Worm (Caenorhabditis elegans) whole organism, young adult: ENCODE measurements around the gene F27B3.8.

ENCODE experiments used
- B0035.1 ChIP-seq: sonication (generic microtip); optimal IDR thresholded peaks from 2 replicates; lab custom pipeline; 2016; ENCODE audit warnings: missing genetic modification characterization, mild to moderate bottlenecking, missing compliant biosample characterization, missing genotype, missing genetic modification reagents
- B0261.1 ChIP-seq: sonication (generic microtip); optimal IDR thresholded peaks from 2 replicates; lab custom pipeline; 2016; ENCODE audit warnings: mild to moderate bottlenecking, missing genetic modification characterization, moderate library complexity, missing compliant biosample characterization
- F23B12.7 ChIP-seq: sonication (generic microtip); optimal IDR thresholded peaks from 2 replicates; lab custom pipeline; 2017; ENCODE audit warnings: missing genetic modification characterization, mild to moderate bottlenecking, missing compliant biosample characterization, antibody characterized with exemption, moderate library complexity; ENCODE audit not compliant: insufficient read depth
- F33H1.4 ChIP-seq: fragments of 200-800 bp; sonication (Bioruptor generic); IDR thresholded peaks from 2 replicates; pipeline ENCODE4 v1.3.6; 2022; ENCODE audit warnings: missing genetic modification reagents, missing genetic modification characterization, missing compliant biosample characterization
- F49E8.2 ChIP-seq: sonication (generic microtip); optimal IDR thresholded peaks from 3 replicates; lab custom pipeline; 2017; ENCODE audit warnings: missing genetic modification characterization, mild to moderate bottlenecking, missing compliant biosample characterization, antibody characterized with exemption, moderate library complexity; ENCODE audit not compliant: insufficient read depth
- F55B11.4 ChIP-seq: sonication (generic microtip); optimal IDR thresholded peaks from 2 replicates; lab custom pipeline; 2016; ENCODE audit warnings: missing compliant biosample characterization, missing genetic modification characterization, borderline replicate concordance; ENCODE audit not compliant: insufficient read depth
- K11D2.4 ChIP-seq: fragments of 200-800 bp; sonication (Bioruptor generic); IDR thresholded peaks from 2 replicates; pipeline ENCODE4 v1.3.6; 2022; ENCODE audit warnings: missing genetic modification reagents, missing genetic modification characterization, missing compliant biosample characterization
- T07F8.4 ChIP-seq: sonication (generic microtip); optimal IDR thresholded peaks from 2 replicates; lab custom pipeline; 2016; ENCODE audit warnings: mild to moderate bottlenecking, missing genetic modification characterization, moderate library complexity, missing compliant biosample characterization
- ama-1 ChIP-seq, 3 experiments: fragments of 150-350 bp in 1 of 3; sonication (generic microtip) in 2 of 3; optimal IDR thresholded peaks; 2 replicates each; lab custom pipeline; 2014 to 2018; ENCODE audit warnings: missing biosample characterization in 2 of 3, missing genetic modification characterization in 2 of 3, missing genetic modification reagents in 2 of 3
- aptf-2 ChIP-seq: fragments of 200-800 bp; sonication (Bioruptor generic); conservative IDR thresholded peaks from 2 replicates; pipeline ENCODE4 v1.3.6; 2022; ENCODE audit warnings: missing genetic modification reagents, missing genetic modification characterization, missing compliant biosample characterization
- atf-7 ChIP-seq: sonication (generic microtip); optimal IDR thresholded peaks from 2 replicates; lab custom pipeline; 2017; ENCODE audit warnings: mild to moderate bottlenecking, missing genetic modification characterization, missing compliant biosample characterization
- athp-1 ChIP-seq: sonication (generic microtip); optimal IDR thresholded peaks from 2 replicates; lab custom pipeline; 2017; ENCODE audit warnings: mild to moderate bottlenecking, missing genetic modification characterization, missing compliant biosample characterization
- attf-3 ChIP-seq: fragments of 200-800 bp; sonication (Bioruptor generic); conservative IDR thresholded peaks from 2 replicates; pipeline ENCODE4 v1.3.6; 2022; ENCODE audit warnings: missing genetic modification reagents, missing genetic modification characterization, missing compliant biosample characterization
- attf-5 ChIP-seq: fragments of 200-800 bp; sonication (Bioruptor generic); optimal IDR thresholded peaks from 2 replicates; lab custom pipeline; 2018; ENCODE audit warnings: mild to moderate bottlenecking, missing genetic modification characterization, missing compliant biosample characterization
- attf-6 ChIP-seq: fragments of 200-800 bp; sonication (Bioruptor generic); IDR thresholded peaks from 2 replicates; pipeline ENCODE4 v1.3.6; 2022; ENCODE audit warnings: missing genetic modification reagents, missing genetic modification characterization, missing compliant biosample characterization
- cebp-1 ChIP-seq, 2 experiments: fragments of 200-800 bp in 1 of 2; sonication (Bioruptor generic) in 1 of 2; sonication (generic microtip) in 1 of 2; IDR thresholded peaks in 1 of 2; optimal IDR thresholded peaks in 1 of 2; 2 replicates each; pipeline versions ENCODE4 v1.3.6 to Lab custom; 2017 to 2022; ENCODE audit warnings: missing compliant biosample characterization in 2 of 2, missing genetic modification characterization in 2 of 2, mild to moderate bottlenecking in 1 of 2, missing genetic modification reagents in 1 of 2, moderate library complexity in 1 of 2
- cebp-2 ChIP-seq: fragments of 200-800 bp; sonication (Bioruptor generic); IDR thresholded peaks from 2 replicates; pipeline ENCODE4 v1.3.6; 2022; ENCODE audit warnings: missing genetic modification characterization, missing compliant biosample characterization
- ceh-27 ChIP-seq: fragments of 200-800 bp; sonication (Bioruptor generic); optimal IDR thresholded peaks from 2 replicates; lab custom pipeline; 2018; ENCODE audit warnings: mild to moderate bottlenecking, missing genetic modification characterization, moderate library complexity, missing compliant biosample characterization
- ceh-79 ChIP-seq: sonication (generic microtip); optimal IDR thresholded peaks from 2 replicates; lab custom pipeline; 2017; ENCODE audit warnings: mild to moderate bottlenecking, missing genetic modification characterization, missing compliant biosample characterization
- dox-1 ChIP-seq: fragments of 200-800 bp; sonication (Bioruptor generic); IDR thresholded peaks from 2 replicates; pipeline ENCODE4 v1.3.6; 2022; ENCODE audit warnings: missing genetic modification reagents, missing genetic modification characterization, missing compliant biosample characterization
- efl-1 ChIP-seq: fragments of 150-350 bp; optimal IDR thresholded peaks from 2 replicates; lab custom pipeline; 2014; ENCODE audit warnings: missing biosample characterization, missing genetic modification reagents, missing genetic modification characterization
- egl-44 ChIP-seq: fragments of 200-800 bp; sonication (Bioruptor generic); IDR thresholded peaks from 2 replicates; pipeline ENCODE4 v1.3.6; 2022; ENCODE audit warnings: missing genetic modification reagents, missing genetic modification characterization, missing compliant biosample characterization
- ets-4 ChIP-seq: fragments of 200-800 bp; sonication (Bioruptor generic); optimal IDR thresholded peaks from 2 replicates; lab custom pipeline; 2018; ENCODE audit warnings: mild to moderate bottlenecking, missing genetic modification characterization, missing compliant biosample characterization
- gei-17 ChIP-seq: fragments of 200-800 bp; sonication (Bioruptor generic); optimal IDR thresholded peaks from 2 replicates; lab custom pipeline; 2018; ENCODE audit warnings: mild to moderate bottlenecking, missing genetic modification characterization, missing compliant biosample characterization
- hlh-26 ChIP-seq: fragments of 200-800 bp; sonication (Bioruptor generic); conservative IDR thresholded peaks from 2 replicates; pipeline ENCODE4 v1.3.6; 2022; ENCODE audit warnings: missing genetic modification reagents, missing genetic modification characterization, missing compliant biosample characterization
- hmg-1.2 ChIP-seq: fragments of 200-800 bp; sonication (Bioruptor generic); IDR thresholded peaks from 2 replicates; pipeline ENCODE4 v1.3.6; 2022; ENCODE audit warnings: missing genetic modification reagents, missing genetic modification characterization, missing compliant biosample characterization
- hmg-20 ChIP-seq: fragments of 200-800 bp; sonication (Bioruptor generic); IDR thresholded peaks from 2 replicates; pipeline ENCODE4 v1.3.6; 2022; ENCODE audit warnings: missing genetic modification reagents, missing genetic modification characterization, missing compliant biosample characterization
- hrde-1 ChIP-seq: sonication (generic microtip); optimal IDR thresholded peaks from 2 replicates; lab custom pipeline; 2016; ENCODE audit warnings: missing genetic modification characterization, mild to moderate bottlenecking, missing compliant biosample characterization, moderate library complexity, missing genotype, missing genetic modification reagents, borderline replicate concordance
- let-607 ChIP-seq, 2 experiments: fragments of 200-800 bp in 1 of 2; sonication (Bioruptor generic) in 1 of 2; sonication (generic microtip) in 1 of 2; optimal IDR thresholded peaks; 2 replicates each; lab custom pipeline; 2016 to 2018; ENCODE audit warnings: mild to moderate bottlenecking in 2 of 2, missing compliant biosample characterization in 2 of 2, missing genetic modification characterization in 2 of 2, moderate library complexity in 2 of 2, missing genotype in 1 of 2
- lin-26 ChIP-seq: fragments of 200-800 bp; sonication (Bioruptor generic); IDR thresholded peaks from 2 replicates; pipeline ENCODE4 v1.3.6; 2022; ENCODE audit warnings: missing genetic modification reagents, missing genetic modification characterization, missing compliant biosample characterization
- lsl-1 ChIP-seq: fragments of 200-800 bp; sonication (Bioruptor generic); optimal IDR thresholded peaks from 2 replicates; lab custom pipeline; 2018; ENCODE audit warnings: mild to moderate bottlenecking, missing genetic modification characterization, moderate library complexity, missing compliant biosample characterization
- lsy-27 ChIP-seq: sonication (generic microtip); optimal IDR thresholded peaks from 2 replicates; lab custom pipeline; 2017; ENCODE audit warnings: missing genetic modification characterization, mild to moderate bottlenecking, missing compliant biosample characterization, antibody characterized with exemption, missing genotype, borderline replicate concordance; ENCODE audit not compliant: insufficient read depth
- madf-6 ChIP-seq: fragments of 200-800 bp; sonication (Bioruptor generic); IDR thresholded peaks from 2 replicates; pipeline ENCODE4 v1.3.6; 2022; ENCODE audit warnings: missing genetic modification reagents, missing genetic modification characterization, missing compliant biosample characterization
- mel-28 ChIP-seq: sonication (generic microtip); optimal IDR thresholded peaks from 2 replicates; lab custom pipeline; 2016; ENCODE audit warnings: borderline replicate concordance, mild to moderate bottlenecking, missing genetic modification characterization, missing compliant biosample characterization
- nfya-1 ChIP-seq: sonication (generic microtip); optimal IDR thresholded peaks from 2 replicates; lab custom pipeline; 2017; ENCODE audit warnings: antibody characterized with exemption, missing compliant biosample characterization, missing genetic modification characterization, borderline replicate concordance; ENCODE audit not compliant: insufficient read depth
- nhr-120 ChIP-seq: fragments of 200-800 bp; sonication (Bioruptor generic); IDR thresholded peaks from 2 replicates; pipeline ENCODE4 v1.3.6; 2022; ENCODE audit warnings: missing genetic modification characterization, missing compliant biosample characterization
- nhr-27 ChIP-seq: fragments of 200-800 bp; sonication (Bioruptor generic); optimal IDR thresholded peaks from 2 replicates; lab custom pipeline; 2018; ENCODE audit warnings: mild to moderate bottlenecking, missing genetic modification characterization, moderate library complexity, missing compliant biosample characterization
- nhr-80 ChIP-seq: sonication (generic microtip); optimal IDR thresholded peaks from 2 replicates; lab custom pipeline; 2016; ENCODE audit warnings: missing genetic modification characterization, missing compliant biosample characterization
- sdz-38 ChIP-seq: sonication (generic microtip); optimal IDR thresholded peaks from 2 replicates; lab custom pipeline; 2016; ENCODE audit warnings: missing genotype, missing genetic modification characterization, missing compliant biosample characterization
- sea-2 ChIP-seq: fragments of 200-800 bp; sonication (Bioruptor generic); IDR thresholded peaks from 2 replicates; pipeline ENCODE4 v1.3.6; 2022; ENCODE audit warnings: missing genetic modification characterization, missing compliant biosample characterization
- sptf-2 ChIP-seq: fragments of 200-800 bp; sonication (Bioruptor generic); optimal IDR thresholded peaks from 2 replicates; lab custom pipeline; 2018; ENCODE audit warnings: mild to moderate bottlenecking, missing genetic modification characterization, missing compliant biosample characterization
- tlf-1 ChIP-seq: fragments of 200-800 bp; sonication (Bioruptor generic); optimal IDR thresholded peaks from 2 replicates; lab custom pipeline; 2018; ENCODE audit warnings: mild to moderate bottlenecking, missing genetic modification characterization, missing compliant biosample characterization
- unc-130 ChIP-seq: sonication (generic microtip); optimal IDR thresholded peaks from 2 replicates; lab custom pipeline; 2016; ENCODE audit warnings: missing genetic modification reagents, missing genetic modification characterization, missing compliant biosample characterization
- unc-62 ChIP-seq: fragments of 150-350 bp; optimal IDR thresholded peaks from 2 replicates; lab custom pipeline; 2014; ENCODE audit warnings: missing biosample characterization, missing genetic modification reagents, missing genetic modification characterization
- zfh-2 ChIP-seq: fragments of 200-800 bp; sonication (Bioruptor generic); conservative IDR thresholded peaks from 2 replicates; pipeline ENCODE4 v1.3.6; 2022; ENCODE audit warnings: missing genetic modification reagents, missing genetic modification characterization, missing compliant biosample characterization
- ztf-18 ChIP-seq: sonication (generic microtip); optimal IDR thresholded peaks from 2 replicates; lab custom pipeline; 2016; ENCODE audit warnings: missing genotype, mild to moderate bottlenecking, missing genetic modification characterization, missing compliant biosample characterization
- ztf-3 ChIP-seq: fragments of 200-800 bp; sonication (Bioruptor generic); optimal IDR thresholded peaks from 2 replicates; lab custom pipeline; 2018; ENCODE audit warnings: mild to moderate bottlenecking, missing genetic modification characterization, missing compliant biosample characterization

F27B3.8 gene

DNA sequence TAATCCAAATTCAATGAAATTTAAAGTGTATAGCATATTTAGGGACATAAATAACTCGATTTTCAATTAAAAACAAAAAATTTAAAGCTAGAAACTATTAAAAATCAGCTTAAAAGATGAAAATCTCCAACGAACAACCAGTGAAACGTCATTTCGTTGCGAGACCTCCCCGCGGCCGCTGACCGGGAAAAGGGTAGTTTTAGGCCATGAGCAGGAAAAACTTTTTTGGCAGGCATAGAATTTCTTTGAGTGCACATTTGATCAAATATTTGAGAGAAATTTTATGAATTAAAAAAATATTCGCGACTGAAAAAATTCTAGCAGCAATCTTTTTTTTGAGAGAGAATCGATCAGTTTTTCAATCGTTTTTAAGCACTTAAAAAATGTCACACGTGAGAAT is 45.8 kb downstream of the F27B3.8 start:
- TF ChIP-seq nhr-27 (tag; lab: Kevin White, UChicago) (no peak), let-607 (tag; optimal IDR thresholded peaks at IDR 0.05; lab: Kevin White, UChicago) (peak; percentile 85 to 91), sdz-38 (tag; lab: Kevin White, UChicago) (no peak), attf-3 (no peak), F49E8.2 (tag; lab: Kevin White, UChicago) (no peak), cebp-2 (GFP tag; lab: Robert Waterston, UW) (no peak), athp-1 (tag; lab: Kevin White, UChicago) (no peak), attf-5 (peak; percentile 72), F23B12.7 (peak; percentile 42), ets-4 (GFP tag; lab: Kevin White, UChicago) (no peak), lin-26 (no peak), ceh-27 (peak; percentile 4), F55B11.4 (tag; lab: Kevin White, UChicago) (no peak), sea-2 (GFP tag; lab: Robert Waterston, UW) (no peak), nfya-1 (tag; lab: Kevin White, UChicago) (no peak), hrde-1 (tag; lab: Kevin White, UChicago) (no peak), gei-17 (no peak), cebp-1 (GFP tag; IDR thresholded peaks at IDR 0.05; lab: Robert Waterston, UW) (no peak), cebp-1 (tag; optimal IDR thresholded peaks at IDR 0.05; lab: Kevin White, UChicago) (peak; percentile 36), T07F8.4 (tag; lab: Kevin White, UChicago) (no peak), hlh-26 (GFP tag; lab: Robert Waterston, UW) (no peak), egl-44 (GFP tag; lab: Robert Waterston, UW) (no peak), K11D2.4 (GFP tag; lab: Robert Waterston, UW) (no peak), lsl-1 (GFP tag; lab: Kevin White, UChicago) (peak; percentile 43), atf-7 (tag; lab: Kevin White, UChicago) (no peak), zfh-2 (GFP tag; lab: Robert Waterston, UW) (no peak), mel-28 (tag; lab: Kevin White, UChicago) (no peak), lsy-27 (tag; lab: Kevin White, UChicago) (no peak), tlf-1 (GFP tag; lab: Kevin White, UChicago) (no peak), nhr-80 (tag; lab: Kevin White, UChicago) (peak; percentile 39), efl-1 (GFP tag; lab: Kevin White, UChicago) (peak; percentile 77), ztf-3 (GFP tag; lab: Kevin White, UChicago) (no peak), ztf-18 (peak; percentile 12), unc-130 (GFP tag; lab: Kevin White, UChicago) (peak; percentile 20), madf-6 (GFP tag; lab: Robert Waterston, UW) (peak; percentile 83), B0035.1 (tag; lab: Kevin White, UChicago) (no peak), attf-6 (GFP tag; lab: Robert Waterston, UW) (no peak), dox-1 (GFP tag; lab: Robert Waterston, UW) (peak; percentile 81), B0261.1 (tag; lab: Kevin White, UChicago) (no peak), aptf-2 (GFP tag; lab: Robert Waterston, UW) (no peak), ama-1 (optimal IDR thresholded peaks at IDR 0.05; lab: Kevin White, UChicago) (no peak), ama-1 (GFP tag; optimal IDR thresholded peaks at IDR 0.05; lab: Kevin White, UChicago) (no peak), F33H1.4 (peak; percentile 77), hmg-1.2 (no peak), unc-62 (GFP tag; lab: Kevin White, UChicago) (no peak), nhr-120 (GFP tag; lab: Robert Waterston, UW) (no peak), ceh-79 (tag; lab: Kevin White, UChicago) (no peak), sptf-2 (GFP tag; lab: Kevin White, UChicago) (no peak), hmg-20 (GFP tag; lab: Robert Waterston, UW) (no peak)
